Worm (Caenorhabditis elegans): Measurements from ENCODE around the gene R02F2.5.

DNA sequence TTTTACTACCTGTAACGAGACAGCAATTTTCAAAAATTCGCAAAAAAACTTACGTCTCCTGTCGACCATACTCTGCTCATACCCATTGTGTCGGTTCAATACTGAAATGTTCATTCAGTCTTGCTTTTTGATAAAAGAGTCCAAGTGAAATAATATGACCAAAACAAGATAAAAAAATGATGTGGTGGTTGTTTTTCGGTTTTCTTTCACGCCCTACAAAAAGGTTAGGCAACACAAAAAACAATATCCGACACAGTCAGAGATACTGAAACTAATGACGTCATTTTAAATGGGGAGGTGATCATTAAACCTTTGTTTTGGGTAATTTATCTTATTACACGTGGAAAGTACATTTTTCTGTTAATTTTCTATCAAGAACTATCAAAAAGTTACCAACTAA lies 16.1 kb downstream of the R02F2.5 start, which contains the start of gene R02F2.8:
- TF ChIP-seq fkh-3 (tag; optimal IDR thresholded peaks at IDR 0.05) (no peak), F22D6.2 (tag; optimal IDR thresholded peaks at IDR 0.05) (no peak), lin-54 (GFP tag; optimal IDR thresholded peaks at IDR 0.05) (no peak)

Data from whole organism, young adult.